Fruit fly (Drosophila melanogaster) whole organism, adult: Measurements from ENCODE around the gene 14-3-3epsilon.

Source experiments
- CG11617 ChIP-seq: fragments of 200-800 bp; sonication (Bioruptor generic); optimal IDR thresholded peaks from 2 replicates; lab custom pipeline; 2017; ENCODE audit warnings: mild to moderate bottlenecking, missing biosample characterization, missing genetic modification reagents, missing genetic modification characterization
- CG12768 ChIP-seq: fragments of 200-800 bp; sonication (Bioruptor generic); optimal IDR thresholded peaks from 2 replicates; lab custom pipeline; 2017; ENCODE audit warnings: missing biosample characterization, missing genetic modification characterization, mild to moderate bottlenecking, moderate library complexity, missing genetic modification reagents
- CG14711 ChIP-seq: fragments of 200-800 bp; sonication (Bioruptor generic); optimal IDR thresholded peaks from 2 replicates; lab custom pipeline; 2018; ENCODE audit warnings: missing biosample characterization, mild to moderate bottlenecking, missing genetic modification characterization, moderate library complexity
- CG1620 ChIP-seq: fragments of 200-800 bp; sonication (Bioruptor generic); optimal IDR thresholded peaks from 2 replicates; lab custom pipeline; 2016; ENCODE audit warnings: missing biosample characterization, missing genetic modification characterization
- CG33017 ChIP-seq: fragments of 200-800 bp; sonication (Bioruptor generic); optimal IDR thresholded peaks from 2 replicates; lab custom pipeline; 2018; ENCODE audit warnings: missing biosample characterization, mild to moderate bottlenecking, missing genetic modification characterization, moderate library complexity
- CG5204 ChIP-seq: fragments of 200-800 bp; sonication (Bioruptor generic); optimal IDR thresholded peaks from 2 replicates; lab custom pipeline; 2016; ENCODE audit warnings: missing biosample characterization, missing genetic modification characterization
- CG7045 ChIP-seq: fragments of 200-800 bp; sonication (Bioruptor generic); optimal IDR thresholded peaks from 2 replicates; lab custom pipeline; 2017; ENCODE audit warnings: missing biosample characterization, mild to moderate bottlenecking, missing genetic modification characterization
- CG7101 ChIP-seq: fragments of 200-800 bp; sonication (Bioruptor generic); optimal IDR thresholded peaks from 2 replicates; lab custom pipeline; 2018; ENCODE audit warnings: missing biosample characterization, mild to moderate bottlenecking, missing genetic modification characterization, moderate library complexity
- Clk ChIP-seq: fragments of 200-800 bp; sonication (Bioruptor generic); optimal IDR thresholded peaks from 2 replicates; lab custom pipeline; 2017; ENCODE audit warnings: missing biosample characterization, missing genetic modification characterization
- Crg-1 ChIP-seq: fragments of 200-800 bp; sonication (Bioruptor generic); optimal IDR thresholded peaks from 2 replicates; lab custom pipeline; 2016; ENCODE audit warnings: missing biosample characterization, missing genetic modification characterization
- Hr96 ChIP-seq: fragments of 200-800 bp; sonication (Bioruptor generic); optimal IDR thresholded peaks from 2 replicates; lab custom pipeline; 2016; ENCODE audit warnings: missing biosample characterization, missing genetic modification characterization
- Mnt ChIP-seq: fragments of 200-800 bp; sonication (Bioruptor generic); optimal IDR thresholded peaks from 2 replicates; lab custom pipeline; 2016; ENCODE audit warnings: missing biosample characterization, mild to moderate bottlenecking, missing genetic modification characterization
- bab1 ChIP-seq: fragments of 200-800 bp; sonication (Bioruptor generic); optimal IDR thresholded peaks from 3 replicates; lab custom pipeline; 2019; ENCODE audit warnings: missing biosample characterization, mild to moderate bottlenecking, missing genetic modification characterization, moderate library complexity
- cic ChIP-seq: fragments of 200-800 bp; sonication (Bioruptor generic); optimal IDR thresholded peaks from 2 replicates; lab custom pipeline; 2017; ENCODE audit warnings: missing biosample characterization, mild to moderate bottlenecking, missing genetic modification characterization, moderate library complexity
- cnc ChIP-seq, 2 experiments: fragments of >200 bp; optimal IDR thresholded peaks; 2 replicates each; lab custom pipeline; 2017
- kay ChIP-seq: fragments of 200-800 bp; sonication (Bioruptor generic); peaks from one replicate; lab custom pipeline; 2016; ENCODE audit warnings: missing biosample characterization, missing genetic modification characterization, borderline replicate concordance
- ovo ChIP-seq: fragments of 200-800 bp; sonication (Bioruptor generic); optimal IDR thresholded peaks from 2 replicates; lab custom pipeline; 2016; ENCODE audit warnings: missing biosample characterization, missing genetic modification characterization
- pad ChIP-seq: fragments of 200-800 bp; sonication (Bioruptor generic); optimal IDR thresholded peaks from 3 replicates; lab custom pipeline; 2017; ENCODE audit warnings: missing biosample characterization, missing genetic modification characterization, mild to moderate bottlenecking, moderate library complexity, missing genetic modification reagents
- tj ChIP-seq: fragments of 200-800 bp; sonication (Bioruptor generic); optimal IDR thresholded peaks from 3 replicates; lab custom pipeline; 2017; ENCODE audit warnings: missing biosample characterization, mild to moderate bottlenecking, missing genetic modification characterization, moderate library complexity
- toe ChIP-seq: fragments of 200-800 bp; sonication (Bioruptor generic); optimal IDR thresholded peaks from 2 replicates; lab custom pipeline; 2016; ENCODE audit warnings: missing biosample characterization, missing genetic modification characterization

The 14-3-3epsilon gene

DNA sequence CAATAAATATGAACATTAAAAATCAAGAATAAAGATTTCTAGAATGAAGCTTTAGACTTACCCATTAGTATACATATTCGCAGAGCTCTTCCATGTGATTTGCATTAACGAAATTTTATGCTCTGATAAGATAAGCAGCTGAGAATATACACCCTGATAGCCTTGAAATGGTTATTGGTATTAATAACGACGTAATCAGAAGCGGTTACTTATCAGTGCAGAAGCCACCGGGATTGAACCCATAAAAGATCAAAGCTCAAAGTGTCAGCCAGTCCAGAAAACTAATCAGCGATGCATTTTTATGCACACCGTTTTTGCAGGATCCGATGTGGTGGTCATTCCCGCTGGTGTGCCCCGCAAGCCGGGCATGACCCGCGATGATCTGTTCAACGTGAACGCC, 14.9 kb upstream of the 14-3-3epsilon start:
- TF ChIP-seq CG7045 (GFP tag; lab: Kevin White, UChicago) (no peak), tj (GFP tag; lab: Kevin White, UChicago) (no peak), cnc (optimal IDR thresholded peaks at IDR 0.05; lab: Kevin White, UChicago) (no peak), CG5204 (GFP tag; lab: Kevin White, UChicago) (no peak), ovo (GFP tag; lab: Kevin White, UChicago) (no peak), cic (GFP tag; lab: Kevin White, UChicago) (no peak), toe (no peak), CG33017 (tag; lab: Kevin White, UChicago) (no peak), Hr96 (no peak), CG12768 (GFP tag; lab: Kevin White, UChicago) (no peak), Mnt (GFP tag; lab: Kevin White, UChicago) (no peak), bab1 (GFP tag; lab: Kevin White, UChicago) (no peak), CG1620 (no peak), Clk (no peak), CG7101 (tag; lab: Kevin White, UChicago) (no peak), pad (GFP tag; lab: Kevin White, UChicago) (no peak), CG14711 (no peak), Crg-1 (GFP tag; lab: Kevin White, UChicago) (no peak), CG11617 (GFP tag; lab: Kevin White, UChicago) (no peak)

DNA sequence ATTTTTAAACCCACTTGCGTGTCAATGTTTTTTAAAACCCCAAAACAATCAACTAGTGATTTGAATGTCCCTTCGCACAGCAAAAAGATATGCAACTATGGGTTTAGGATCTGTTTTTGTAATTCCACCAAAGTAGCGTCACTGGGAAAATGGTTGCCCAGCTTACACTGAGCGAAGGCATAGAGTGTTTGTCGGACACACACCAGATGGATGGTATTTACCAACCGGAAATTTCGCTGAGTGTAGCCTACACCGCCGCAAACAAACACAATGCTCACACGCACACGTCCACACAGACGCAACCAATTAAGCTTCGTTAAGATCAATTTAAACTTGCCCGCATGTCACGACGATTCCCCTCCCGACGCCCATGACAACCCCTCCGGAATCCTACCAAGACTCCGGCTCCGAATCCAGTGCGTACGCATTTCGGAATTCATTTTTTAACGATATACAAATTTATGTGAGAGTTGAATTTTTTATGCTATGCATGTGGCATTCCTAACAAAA, 13.6 kb upstream of the 14-3-3epsilon start:
- TF ChIP-seq cnc (optimal IDR thresholded peaks at IDR 0.05; lab: Kevin White, UChicago), result no peak
- no peak for TF ChIP-seq cic (GFP tag; lab: Kevin White, UChicago)
- TF ChIP-seq CG1620, result no peak
- TF ChIP-seq CG12768 (GFP tag; lab: Kevin White, UChicago), result peak; percentile 40
- TF ChIP-seq CG11617 (GFP tag; lab: Kevin White, UChicago), result no peak
- no peak for TF ChIP-seq pad (GFP tag; lab: Kevin White, UChicago)
- no peak for TF ChIP-seq Clk

DNA sequence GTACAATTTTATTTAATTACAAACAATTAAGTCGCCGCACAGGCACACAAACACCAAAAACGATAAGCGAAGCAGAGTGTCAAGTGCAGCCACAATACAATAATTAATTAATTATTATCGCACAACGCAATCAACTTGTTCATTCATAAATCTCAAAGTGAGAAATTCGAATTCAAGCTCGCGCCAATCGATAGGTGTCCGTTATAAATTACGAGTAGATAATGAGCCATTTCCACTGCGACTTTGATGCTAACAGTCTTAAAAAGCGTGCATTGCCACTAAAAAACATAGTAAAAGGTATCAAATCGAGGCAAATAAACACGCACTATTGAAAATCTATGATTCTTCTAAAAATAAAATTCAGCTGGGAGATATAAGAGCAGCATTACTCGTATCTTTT, 12.1 kb upstream of the 14-3-3epsilon start:
- TF ChIP-seq CG5204 (GFP tag; lab: Kevin White, UChicago) (no peak), cic (GFP tag; lab: Kevin White, UChicago) (peak; percentile 16), Hr96 (no peak)

DNA sequence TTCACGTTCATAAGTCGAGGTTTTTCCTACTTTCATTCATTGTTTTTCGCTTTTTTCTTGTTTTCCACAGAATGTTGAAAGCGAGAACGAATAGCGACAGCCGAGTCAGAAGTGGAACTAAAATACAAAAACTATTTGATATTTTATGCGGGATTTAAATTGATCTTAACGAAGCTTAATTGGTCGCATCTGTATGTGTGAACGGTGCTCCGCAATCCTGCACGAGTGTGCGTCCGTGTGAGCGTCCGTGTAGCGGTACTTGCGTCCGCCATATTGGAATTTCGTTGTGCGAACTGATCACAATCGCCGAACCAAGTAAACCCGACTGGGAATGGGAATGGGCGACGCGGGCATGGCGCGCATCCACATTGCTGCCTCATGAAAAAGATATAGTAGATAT, 10.1 kb upstream of the 14-3-3epsilon start:
- TF ChIP-seq cic (GFP tag; lab: Kevin White, UChicago), result no peak
- TF ChIP-seq CG7045 (GFP tag; lab: Kevin White, UChicago), result no peak
- TF ChIP-seq CG11617 (GFP tag; lab: Kevin White, UChicago), result no peak
- no peak for TF ChIP-seq Clk

DNA sequence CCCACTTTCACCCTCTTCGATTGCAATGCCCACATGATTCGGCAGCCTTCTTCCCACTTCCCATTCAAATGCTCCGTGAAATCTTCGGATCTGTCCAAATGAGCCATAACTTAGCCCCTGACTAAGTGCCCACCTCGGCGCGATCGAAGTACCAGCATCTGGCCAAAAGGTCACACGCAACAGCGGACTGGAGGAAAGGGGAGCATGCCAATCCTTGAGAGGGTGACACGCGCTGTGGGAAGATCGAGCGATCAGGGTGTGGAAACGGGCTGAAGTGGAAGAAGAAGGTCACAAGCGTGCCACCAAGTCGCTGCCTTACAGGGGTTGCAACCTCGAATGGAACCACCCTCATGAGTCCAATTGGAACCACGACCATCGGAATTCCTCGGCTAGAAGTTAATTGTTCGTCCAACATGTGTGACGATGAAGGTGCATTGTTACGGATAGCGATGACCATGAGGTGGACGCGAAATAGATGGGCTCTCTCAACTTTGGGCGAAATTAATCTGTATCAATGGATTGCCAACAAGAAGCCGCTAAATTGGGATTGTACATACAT, 7.6 kb upstream of the 14-3-3epsilon start:
- TF ChIP-seq tj (GFP tag; lab: Kevin White, UChicago) (no peak), CG14711 (no peak), Mnt (GFP tag; lab: Kevin White, UChicago) (no peak), CG11617 (GFP tag; lab: Kevin White, UChicago) (no peak), Crg-1 (GFP tag; lab: Kevin White, UChicago) (no peak)

DNA sequence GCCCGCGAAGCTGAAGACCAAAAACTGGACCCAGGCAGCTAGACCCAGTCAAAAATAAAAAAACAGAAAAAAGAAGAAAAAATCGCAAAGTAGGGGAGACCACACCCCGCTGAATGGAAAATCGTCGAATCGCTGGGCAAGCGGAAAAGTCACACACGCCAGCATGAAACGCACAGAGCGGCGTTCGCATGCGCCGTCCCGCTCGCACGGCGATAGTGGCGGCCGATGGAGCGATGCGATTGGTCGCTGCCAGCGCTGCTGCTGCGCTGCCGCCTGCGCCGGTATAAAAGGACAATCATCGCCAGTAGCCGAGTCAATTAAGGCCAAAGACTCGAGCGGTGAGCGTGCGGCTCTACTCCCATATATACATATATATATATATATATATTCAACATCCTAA, 6.5 kb upstream of the 14-3-3epsilon start, which contains the start of gene repo:
repo (plus strand) TSS at position 314 of the 400 bp plus-strand sequence.
- TF ChIP-seq Mnt (GFP tag; lab: Kevin White, UChicago) (no peak), tj (GFP tag; lab: Kevin White, UChicago) (peak; percentile 1), CG1620 (no peak), pad (GFP tag; lab: Kevin White, UChicago) (peak; percentile 13)

DNA sequence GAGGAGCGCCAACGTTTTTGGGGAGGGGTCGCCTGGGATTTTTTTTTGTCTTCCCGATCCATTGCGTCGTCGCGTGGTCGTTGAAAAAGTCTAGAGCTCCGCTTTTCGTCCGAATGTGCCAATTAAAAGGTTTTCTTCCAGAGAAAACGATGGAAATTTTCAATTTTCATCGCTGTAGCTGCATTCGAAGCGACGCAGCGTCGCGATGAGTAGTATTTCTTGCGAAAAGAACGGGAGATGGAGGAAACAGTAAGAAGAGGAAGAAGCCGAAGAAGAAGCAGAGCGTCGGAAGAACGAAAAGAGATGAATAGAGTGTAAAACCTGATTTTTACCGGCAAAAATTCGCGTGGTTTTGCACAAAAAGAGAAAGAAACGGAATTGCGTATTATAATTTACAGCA, 669 bp downstream of the 14-3-3epsilon start:
- TF ChIP-seq pad (GFP tag; lab: Kevin White, UChicago) (no peak), cnc (optimal IDR thresholded peaks at IDR 0.05; lab: Kevin White, UChicago) (peak in 1 of 2 experiments; percentile 35), CG7045 (GFP tag; lab: Kevin White, UChicago) (no peak), Mnt (GFP tag; lab: Kevin White, UChicago) (no peak)

DNA sequence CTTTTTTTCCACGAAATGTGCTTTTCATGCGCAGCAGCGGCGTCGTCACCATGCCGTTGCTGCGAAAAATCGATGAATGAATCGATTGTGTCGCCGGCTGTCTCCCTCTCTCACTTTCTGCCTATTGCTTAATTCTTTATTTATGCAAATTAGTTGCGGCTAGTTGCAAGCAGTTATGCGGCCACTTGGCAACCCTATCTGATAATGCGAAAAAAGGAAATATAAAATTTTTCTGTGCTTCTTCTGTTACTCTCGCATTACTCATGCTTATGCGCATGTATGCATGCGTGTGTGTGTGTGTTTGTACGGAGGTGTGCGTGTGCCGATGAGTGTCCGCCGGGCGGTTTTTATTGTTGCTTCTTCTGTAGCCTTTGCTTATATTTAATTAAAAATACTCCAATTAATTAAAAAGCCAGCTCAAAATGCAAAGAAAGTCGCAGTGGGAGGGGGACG, 1.4 kb downstream of the 14-3-3epsilon start:
- no peak for TF ChIP-seq toe
- no peak for TF ChIP-seq CG5204 (GFP tag; lab: Kevin White, UChicago)
- TF ChIP-seq ovo (GFP tag; lab: Kevin White, UChicago), result no peak
- peak; percentile 96 for TF ChIP-seq kay (GFP tag; lab: Kevin White, UChicago)
- no peak for TF ChIP-seq tj (GFP tag; lab: Kevin White, UChicago)
- no peak for TF ChIP-seq CG12768 (GFP tag; lab: Kevin White, UChicago)
- TF ChIP-seq CG14711, result peak; percentile 94
- peak; percentile 38 for TF ChIP-seq Hr96
